Worm (Caenorhabditis elegans) whole organism, young adult: ENCODE results near the gene alh-8.

Experiments
- D2030.7 ChIP-seq: fragments of 200-800 bp; sonication (Bioruptor generic); IDR thresholded peaks from 2 replicates; pipeline ENCODE4 v1.3.6; 2022; ENCODE audit warnings: missing genetic modification reagents, missing genetic modification characterization, missing compliant biosample characterization
- F23B12.7 ChIP-seq: sonication (generic microtip); optimal IDR thresholded peaks from 2 replicates; lab custom pipeline; 2017; ENCODE audit warnings: missing genetic modification characterization, mild to moderate bottlenecking, missing compliant biosample characterization, antibody characterized with exemption, moderate library complexity; ENCODE audit not compliant: insufficient read depth
- F37B4.10 ChIP-seq: fragments of 200-800 bp; sonication (Bioruptor generic); IDR thresholded peaks from 2 replicates; pipeline ENCODE4 v1.3.6; 2022; ENCODE audit warnings: missing genetic modification characterization, missing compliant biosample characterization
- F39B2.1 ChIP-seq: fragments of 200-800 bp; sonication (Bioruptor generic); IDR thresholded peaks from 2 replicates; pipeline ENCODE4 v1.3.6; 2022; ENCODE audit warnings: missing genetic modification reagents, missing genetic modification characterization, missing compliant biosample characterization
- F49E8.2 ChIP-seq: sonication (generic microtip); optimal IDR thresholded peaks from 3 replicates; lab custom pipeline; 2017; ENCODE audit warnings: missing genetic modification characterization, mild to moderate bottlenecking, missing compliant biosample characterization, antibody characterized with exemption, moderate library complexity; ENCODE audit not compliant: insufficient read depth
- K11D2.4 ChIP-seq: fragments of 200-800 bp; sonication (Bioruptor generic); IDR thresholded peaks from 2 replicates; pipeline ENCODE4 v1.3.6; 2022; ENCODE audit warnings: missing genetic modification reagents, missing genetic modification characterization, missing compliant biosample characterization
- K12H6.12 ChIP-seq: fragments of 200-800 bp; sonication (Bioruptor generic); optimal IDR thresholded peaks from 2 replicates; lab custom pipeline; 2018; ENCODE audit warnings: mild to moderate bottlenecking, missing genetic modification characterization, missing compliant biosample characterization
- T26A5.8 ChIP-seq: sonication (generic microtip); optimal IDR thresholded peaks from 2 replicates; lab custom pipeline; 2016; ENCODE audit warnings: missing genetic modification characterization, missing compliant biosample characterization
- Y67H2A.10 ChIP-seq: fragments of 200-800 bp; sonication (Bioruptor generic); conservative IDR thresholded peaks from 2 replicates; pipeline ENCODE4 v1.3.6; 2022; ENCODE audit warnings: missing genetic modification reagents, missing genetic modification characterization, missing compliant biosample characterization
- athp-1 ChIP-seq: sonication (generic microtip); optimal IDR thresholded peaks from 2 replicates; lab custom pipeline; 2017; ENCODE audit warnings: mild to moderate bottlenecking, missing genetic modification characterization, missing compliant biosample characterization
- attf-5 ChIP-seq: fragments of 200-800 bp; sonication (Bioruptor generic); optimal IDR thresholded peaks from 2 replicates; lab custom pipeline; 2018; ENCODE audit warnings: mild to moderate bottlenecking, missing genetic modification characterization, missing compliant biosample characterization
- bed-1 ChIP-seq: fragments of 200-800 bp; sonication (Bioruptor generic); IDR thresholded peaks from 2 replicates; pipeline ENCODE4 v1.3.6; 2022; ENCODE audit warnings: missing genetic modification reagents, missing genetic modification characterization, missing compliant biosample characterization
- bed-2 ChIP-seq: fragments of 200-800 bp; sonication (Bioruptor generic); IDR thresholded peaks from 2 replicates; pipeline ENCODE4 v1.3.6; 2022; ENCODE audit warnings: missing genetic modification reagents, missing genetic modification characterization, missing compliant biosample characterization
- cebp-1 ChIP-seq, 2 experiments: fragments of 200-800 bp in 1 of 2; sonication (Bioruptor generic) in 1 of 2; sonication (generic microtip) in 1 of 2; IDR thresholded peaks in 1 of 2; optimal IDR thresholded peaks in 1 of 2; 2 replicates each; pipeline versions ENCODE4 v1.3.6 to Lab custom; 2017 to 2022; ENCODE audit warnings: missing compliant biosample characterization in 2 of 2, missing genetic modification characterization in 2 of 2, mild to moderate bottlenecking in 1 of 2, missing genetic modification reagents in 1 of 2, moderate library complexity in 1 of 2
- ceh-27 ChIP-seq: fragments of 200-800 bp; sonication (Bioruptor generic); optimal IDR thresholded peaks from 2 replicates; lab custom pipeline; 2018; ENCODE audit warnings: mild to moderate bottlenecking, missing genetic modification characterization, moderate library complexity, missing compliant biosample characterization
- chd-7 ChIP-seq: sonication (generic microtip); optimal IDR thresholded peaks from 2 replicates; lab custom pipeline; 2016; ENCODE audit warnings: mild to moderate bottlenecking, missing genetic modification characterization, moderate library complexity, missing compliant biosample characterization
- die-1 ChIP-seq: sonication (generic microtip); optimal IDR thresholded peaks from 2 replicates; lab custom pipeline; 2016; ENCODE audit warnings: missing genotype, mild to moderate bottlenecking, missing genetic modification characterization, missing compliant biosample characterization
- dpff-1 ChIP-seq: sonication (generic microtip); optimal IDR thresholded peaks from 2 replicates; lab custom pipeline; 2017; ENCODE audit warnings: mild to moderate bottlenecking, missing genetic modification characterization, missing compliant biosample characterization
- ets-4 ChIP-seq: fragments of 200-800 bp; sonication (Bioruptor generic); optimal IDR thresholded peaks from 2 replicates; lab custom pipeline; 2018; ENCODE audit warnings: mild to moderate bottlenecking, missing genetic modification characterization, missing compliant biosample characterization
- hmg-1.2 ChIP-seq: fragments of 200-800 bp; sonication (Bioruptor generic); IDR thresholded peaks from 2 replicates; pipeline ENCODE4 v1.3.6; 2022; ENCODE audit warnings: missing genetic modification reagents, missing genetic modification characterization, missing compliant biosample characterization
- lin-35 ChIP-seq, 3 experiments: fragments of 150-350 bp in 2 of 3; sonication (generic microtip) in 1 of 3; optimal IDR thresholded peaks; 2 replicates each; lab custom pipeline; 2014 to 2018; ENCODE audit warnings: missing biosample characterization in 3 of 3, missing genetic modification characterization in 3 of 3, missing genetic modification reagents in 3 of 3
- lsl-1 ChIP-seq: fragments of 200-800 bp; sonication (Bioruptor generic); optimal IDR thresholded peaks from 2 replicates; lab custom pipeline; 2018; ENCODE audit warnings: mild to moderate bottlenecking, missing genetic modification characterization, moderate library complexity, missing compliant biosample characterization
- madf-10 ChIP-seq: sonication (generic microtip); optimal IDR thresholded peaks from 2 replicates; lab custom pipeline; 2016; ENCODE audit warnings: mild to moderate bottlenecking, missing genetic modification characterization, missing compliant biosample characterization
- madf-3 ChIP-seq: fragments of 200-800 bp; sonication (Bioruptor generic); IDR thresholded peaks from 2 replicates; pipeline ENCODE4 v1.3.6; 2022; ENCODE audit warnings: missing genetic modification reagents, missing genetic modification characterization, missing compliant biosample characterization
- madf-8 ChIP-seq: fragments of 200-800 bp; sonication (Bioruptor generic); conservative IDR thresholded peaks from 2 replicates; pipeline ENCODE4 v1.3.6; 2022; ENCODE audit warnings: missing genetic modification reagents, missing genetic modification characterization, missing compliant biosample characterization
- mcd-1 ChIP-seq: fragments of 200-800 bp; sonication (Bioruptor generic); IDR thresholded peaks from 2 replicates; pipeline ENCODE4 v1.3.6; 2022; ENCODE audit warnings: missing genetic modification reagents, missing genetic modification characterization, missing compliant biosample characterization
- nfyb-1 ChIP-seq: fragments of 200-800 bp; sonication (Bioruptor generic); IDR thresholded peaks from 2 replicates; pipeline ENCODE4 v1.3.6; 2022; ENCODE audit warnings: missing genetic modification reagents, missing genetic modification characterization, missing compliant biosample characterization
- nhr-179 ChIP-seq: sonication (generic microtip); optimal IDR thresholded peaks from 2 replicates; lab custom pipeline; 2016; ENCODE audit warnings: mild to moderate bottlenecking, missing genetic modification characterization, missing compliant biosample characterization
- nhr-90 ChIP-seq: sonication (generic microtip); optimal IDR thresholded peaks from 2 replicates; lab custom pipeline; 2016; ENCODE audit warnings: missing genotype, mild to moderate bottlenecking, missing genetic modification characterization, missing compliant biosample characterization
- snpc-1.1 ChIP-seq: sonication (generic microtip); optimal IDR thresholded peaks from 2 replicates; lab custom pipeline; 2017; ENCODE audit warnings: missing genetic modification characterization, mild to moderate bottlenecking, missing compliant biosample characterization, antibody characterized with exemption, moderate library complexity, missing genotype, missing genetic modification reagents; ENCODE audit not compliant: insufficient read depth
- snpc-4 ChIP-seq, 5 experiments: fragments of 150-350 bp in 1 of 5; sonication (generic microtip) in 4 of 5; optimal IDR thresholded peaks; 2 replicates each; lab custom pipeline; 2014 to 2018; ENCODE audit warnings: missing genetic modification characterization in 5 of 5, missing biosample characterization in 3 of 5, antibody characterized with exemption in 2 of 5, mild to moderate bottlenecking in 2 of 5, missing compliant biosample characterization in 2 of 5, missing genotype in 2 of 5, moderate library complexity in 2 of 5, missing genetic modification reagents in 1 of 5
- tlf-1 ChIP-seq: fragments of 200-800 bp; sonication (Bioruptor generic); optimal IDR thresholded peaks from 2 replicates; lab custom pipeline; 2018; ENCODE audit warnings: mild to moderate bottlenecking, missing genetic modification characterization, missing compliant biosample characterization
- unc-62 ChIP-seq: fragments of 150-350 bp; optimal IDR thresholded peaks from 2 replicates; lab custom pipeline; 2014; ENCODE audit warnings: missing biosample characterization, missing genetic modification reagents, missing genetic modification characterization
- xnd-1 ChIP-seq: sonication (generic microtip); optimal IDR thresholded peaks from 2 replicates; lab custom pipeline; 2016; ENCODE audit warnings: missing genotype, missing genetic modification reagents, missing genetic modification characterization, missing compliant biosample characterization
- zfh-2 ChIP-seq: fragments of 200-800 bp; sonication (Bioruptor generic); conservative IDR thresholded peaks from 2 replicates; pipeline ENCODE4 v1.3.6; 2022; ENCODE audit warnings: missing genetic modification reagents, missing genetic modification characterization, missing compliant biosample characterization
- zim-3 ChIP-seq: sonication (generic microtip); optimal IDR thresholded peaks from 2 replicates; lab custom pipeline; 2017; ENCODE audit warnings: mild to moderate bottlenecking, missing genetic modification characterization, moderate library complexity, missing compliant biosample characterization
- ztf-22 ChIP-seq: fragments of 200-800 bp; sonication (Bioruptor generic); optimal IDR thresholded peaks from 2 replicates; lab custom pipeline; 2018; ENCODE audit warnings: mild to moderate bottlenecking, missing genetic modification characterization, moderate library complexity, missing compliant biosample characterization
- ztf-25 ChIP-seq: fragments of 200-800 bp; sonication (Bioruptor generic); IDR thresholded peaks from 2 replicates; pipeline ENCODE4 v1.3.6; 2022; ENCODE audit warnings: missing genetic modification reagents, missing genetic modification characterization, missing compliant biosample characterization
- ztf-28 ChIP-seq: fragments of 200-800 bp; sonication (Bioruptor generic); IDR thresholded peaks from 2 replicates; pipeline ENCODE4 v1.3.6; 2022; ENCODE audit warnings: missing genetic modification reagents, missing genetic modification characterization, missing compliant biosample characterization
- ztf-3 ChIP-seq: fragments of 200-800 bp; sonication (Bioruptor generic); optimal IDR thresholded peaks from 2 replicates; lab custom pipeline; 2018; ENCODE audit warnings: mild to moderate bottlenecking, missing genetic modification characterization, missing compliant biosample characterization
- ztf-6 ChIP-seq: fragments of 200-800 bp; sonication (Bioruptor generic); IDR thresholded peaks from 2 replicates; pipeline ENCODE4 v1.3.6; 2022; ENCODE audit warnings: missing genetic modification reagents, missing genetic modification characterization, missing compliant biosample characterization

The alh-8 gene

ce11 chrII:11751615-11752174 is 22.8 kb downstream of the alh-8 start:
- no peak for TF ChIP-seq bed-1 (GFP tag; lab: Robert Waterston, UW)
- TF ChIP-seq bed-2 (GFP tag; lab: Robert Waterston, UW): no peak
- no peak for TF ChIP-seq F39B2.1
- no peak for TF ChIP-seq chd-7 (tag; lab: Kevin White, UChicago)
- no peak for TF ChIP-seq cebp-1 (GFP tag; IDR thresholded peaks at IDR 0.05; lab: Robert Waterston, UW)
- peak; percentile 63 for TF ChIP-seq cebp-1 (tag; optimal IDR thresholded peaks at IDR 0.05; lab: Kevin White, UChicago)
- TF ChIP-seq dpff-1 (tag; lab: Kevin White, UChicago): no peak
- TF ChIP-seq lin-35 (GFP tag; optimal IDR thresholded peaks at IDR 0.05; lab: Kevin White, UChicago): peak in 1 of 3 experiments; percentile 23
- TF ChIP-seq zfh-2 (GFP tag; lab: Robert Waterston, UW): peak; percentile 62
- no peak for TF ChIP-seq F49E8.2
- peak; percentile 25 for TF ChIP-seq ceh-27 (GFP tag; lab: Kevin White, UChicago)
- TF ChIP-seq die-1 (tag; lab: Kevin White, UChicago): no peak
- TF ChIP-seq ets-4 (GFP tag; lab: Kevin White, UChicago): no peak
- TF ChIP-seq Y67H2A.10: no peak

- TF ChIP-seq ztf-6 (GFP tag; lab: Robert Waterston, UW) (no peak), snpc-1.1 (peak; percentile 16), snpc-4 (GFP tag; optimal IDR thresholded peaks at IDR 0.05; lab: Kevin White, UChicago) (no peak), snpc-4 (tag; optimal IDR thresholded peaks at IDR 0.05; lab: Kevin White, UChicago) (peak in 3 of 4 experiments; percentile 51 to 79 (median 76))
- TF ChIP-seq, all 124 proteins: peak for 2
Measured at ce11 chrII:11753186-11753585, 24.3 kb downstream of the alh-8 start.

- TF ChIP-seq madf-3 (no peak), nfyb-1 (GFP tag; lab: Robert Waterston, UW) (peak; percentile 92), ztf-25 (no peak), ztf-22 (GFP tag; lab: Kevin White, UChicago) (peak; percentile 24), F23B12.7 (no peak), K11D2.4 (GFP tag; lab: Robert Waterston, UW) (no peak), hmg-1.2 (GFP tag; lab: Robert Waterston, UW) (0 out of 2 replicates have a peak, but pooled peaks have one; percentile 23), zim-3 (peak; percentile 61), D2030.7 (GFP tag; lab: Robert Waterston, UW) (0 out of 2 replicates have a peak, but pooled peaks have one; percentile 11), cebp-1 (GFP tag; IDR thresholded peaks at IDR 0.05; lab: Robert Waterston, UW) (0 out of 2 replicates have a peak, but pooled peaks have one; percentile 9), cebp-1 (tag; optimal IDR thresholded peaks at IDR 0.05; lab: Kevin White, UChicago) (peak; percentile 42), F37B4.10 (no peak), madf-8 (GFP tag; lab: Robert Waterston, UW) (no peak), nhr-90 (peak; percentile 24), ztf-28 (no peak), attf-5 (GFP tag; lab: Kevin White, UChicago) (peak; percentile 65), snpc-4 (GFP tag; optimal IDR thresholded peaks at IDR 0.05; lab: Kevin White, UChicago) (peak; percentile 78), snpc-4 (tag; optimal IDR thresholded peaks at IDR 0.05; lab: Kevin White, UChicago) (peak; percentile 72 to 92 (median 90)), xnd-1 (tag; lab: Kevin White, UChicago) (peak; percentile 18), chd-7 (tag; lab: Kevin White, UChicago) (no peak), ztf-3 (GFP tag; lab: Kevin White, UChicago) (peak; percentile 49), T26A5.8 (tag; lab: Kevin White, UChicago) (no peak), athp-1 (tag; lab: Kevin White, UChicago) (peak; percentile 33), snpc-1.1 (peak; percentile 86), lsl-1 (GFP tag; lab: Kevin White, UChicago) (peak; percentile 44), tlf-1 (peak; percentile 61), bed-2 (GFP tag; lab: Robert Waterston, UW) (no peak), K12H6.12 (tag; lab: Kevin White, UChicago) (peak; percentile 50), mcd-1 (GFP tag; lab: Robert Waterston, UW) (peak; percentile 33; the same call in 1 of the 2 replicates), unc-62 (GFP tag; lab: Kevin White, UChicago) (no peak), madf-10 (tag; lab: Kevin White, UChicago) (peak; percentile 23), lin-35 (GFP tag; optimal IDR thresholded peaks at IDR 0.05; lab: Kevin White, UChicago) (peak in 1 of 3 experiments; percentile 7), nhr-179 (no peak)
Measured at ce11 chrII:11756684-11757107, 27.8 kb downstream of the alh-8 start.
